Fruit fly (Drosophila melanogaster) whole organism, wandering third instar larva: ENCODE data around the gene CheA29a.

Experiments
- CG9705 ChIP-seq: fragments of 200-800 bp; sonication (Bioruptor generic); optimal IDR thresholded peaks from 2 replicates; lab custom pipeline; 2018; ENCODE audit warnings: missing biosample characterization, mild to moderate bottlenecking, missing genetic modification characterization
- OdsH ChIP-seq: fragments of 200-800 bp; sonication (Bioruptor generic); optimal IDR thresholded peaks from 2 replicates; lab custom pipeline; 2016; ENCODE audit warnings: missing biosample characterization, mild to moderate bottlenecking, missing genetic modification characterization
- Vsx2 ChIP-seq: fragments of 200-300, 225-300 bp; sonication (Bioruptor generic); optimal IDR thresholded peaks from 2 replicates; lab custom pipeline; 2018; ENCODE audit warnings: missing biosample characterization, missing genetic modification characterization; ENCODE audit not compliant: partially characterized antibody
- br ChIP-seq: fragments of 200-800 bp; sonication (Bioruptor generic); optimal IDR thresholded peaks from 2 replicates; lab custom pipeline; 2016; ENCODE audit warnings: missing biosample characterization, missing genetic modification characterization
- fru ChIP-seq: fragments of 200-800 bp; sonication (Bioruptor generic); optimal IDR thresholded peaks from 3 replicates; lab custom pipeline; 2016; ENCODE audit warnings: missing biosample characterization, mild to moderate bottlenecking, missing genetic modification characterization
- h ChIP-seq: fragments of 200-800 bp; sonication (Bioruptor generic); optimal IDR thresholded peaks from 3 replicates; lab custom pipeline; 2016; ENCODE audit warnings: missing biosample characterization, mild to moderate bottlenecking, missing genetic modification characterization
- pan ChIP-seq: fragments of >200 bp; optimal IDR thresholded peaks from 2 replicates; lab custom pipeline; 2017
- rgr ChIP-seq: fragments of 200-800 bp; sonication (Bioruptor generic); optimal IDR thresholded peaks from 3 replicates; lab custom pipeline; 2016; ENCODE audit warnings: missing biosample characterization, mild to moderate bottlenecking, missing genetic modification characterization

DNA sequence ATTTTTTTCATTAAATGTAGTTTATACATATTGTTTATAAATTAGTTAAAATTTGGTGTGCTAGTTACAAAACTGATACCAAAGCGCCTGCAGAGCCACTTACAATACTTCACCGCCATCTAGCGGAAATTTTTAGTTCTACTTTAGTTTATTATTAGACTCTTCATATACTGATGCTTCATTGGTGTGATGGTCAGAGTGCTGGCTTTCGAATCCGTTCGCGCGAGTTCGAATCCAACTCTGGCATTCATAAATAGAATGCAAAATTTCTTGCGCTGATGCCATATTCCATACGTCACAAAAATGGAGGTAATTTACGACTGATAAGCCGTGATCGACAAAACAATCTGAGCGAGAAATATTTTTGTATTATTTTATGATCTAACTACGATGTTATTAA is 8.4 kb downstream of the CheA29a start:
- TF ChIP-seq rgr (GFP tag; lab: Kevin White, UChicago) = no peak
- no peak for TF ChIP-seq br (GFP tag; lab: Kevin White, UChicago)
- no peak for TF ChIP-seq fru
- TF ChIP-seq Vsx2 = no peak
- no peak for TF ChIP-seq CG9705 (GFP tag; lab: Kevin White, UChicago)
- TF ChIP-seq h = no peak
- peak; percentile 7 for TF ChIP-seq OdsH (GFP tag; lab: Kevin White, UChicago)
- no peak for TF ChIP-seq pan (lab: Kevin White, UChicago)
